Worm (Caenorhabditis elegans) whole organism, young adult: ENCODE measurements around the gene R105.5.
A peak's percentile ranks its signal among the peaks of the same experiment; 100 is the strongest.

Source experiments
- B0035.1 ChIP-seq: sonication (generic microtip); optimal IDR thresholded peaks from 2 replicates; lab custom pipeline; 2016; ENCODE audit warnings: missing genetic modification characterization, mild to moderate bottlenecking, missing compliant biosample characterization, missing genotype, missing genetic modification reagents
- B0336.3 ChIP-seq: fragments of 200-800 bp; sonication (Bioruptor generic); IDR thresholded peaks from 2 replicates; pipeline ENCODE4 v1.3.6; 2022; ENCODE audit warnings: missing genetic modification characterization, missing compliant biosample characterization
- C17E4.6 ChIP-seq: fragments of 200-800 bp; sonication (Bioruptor generic); IDR thresholded peaks from 2 replicates; pipeline ENCODE4 v1.3.6; 2022; ENCODE audit warnings: missing genetic modification reagents, missing genetic modification characterization, missing compliant biosample characterization
- F23B12.7 ChIP-seq: sonication (generic microtip); optimal IDR thresholded peaks from 2 replicates; lab custom pipeline; 2017; ENCODE audit warnings: missing genetic modification characterization, mild to moderate bottlenecking, missing compliant biosample characterization, antibody characterized with exemption, moderate library complexity; ENCODE audit not compliant: insufficient read depth
- F33H1.4 ChIP-seq: fragments of 200-800 bp; sonication (Bioruptor generic); IDR thresholded peaks from 2 replicates; pipeline ENCODE4 v1.3.6; 2022; ENCODE audit warnings: missing genetic modification reagents, missing genetic modification characterization, missing compliant biosample characterization
- F39B2.1 ChIP-seq: fragments of 200-800 bp; sonication (Bioruptor generic); IDR thresholded peaks from 2 replicates; pipeline ENCODE4 v1.3.6; 2022; ENCODE audit warnings: missing genetic modification reagents, missing genetic modification characterization, missing compliant biosample characterization
- F49E8.2 ChIP-seq: sonication (generic microtip); optimal IDR thresholded peaks from 3 replicates; lab custom pipeline; 2017; ENCODE audit warnings: missing genetic modification characterization, mild to moderate bottlenecking, missing compliant biosample characterization, antibody characterized with exemption, moderate library complexity; ENCODE audit not compliant: insufficient read depth
- K11D2.4 ChIP-seq: fragments of 200-800 bp; sonication (Bioruptor generic); IDR thresholded peaks from 2 replicates; pipeline ENCODE4 v1.3.6; 2022; ENCODE audit warnings: missing genetic modification reagents, missing genetic modification characterization, missing compliant biosample characterization
- K12H6.12 ChIP-seq: fragments of 200-800 bp; sonication (Bioruptor generic); optimal IDR thresholded peaks from 2 replicates; lab custom pipeline; 2018; ENCODE audit warnings: mild to moderate bottlenecking, missing genetic modification characterization, missing compliant biosample characterization
- Y56A3A.18 ChIP-seq: fragments of 200-800 bp; sonication (Bioruptor generic); IDR thresholded peaks from 2 replicates; pipeline ENCODE4 v1.3.6; 2022; ENCODE audit warnings: missing genetic modification reagents, missing genetic modification characterization, missing compliant biosample characterization
- ZK185.1 ChIP-seq: sonication (generic microtip); optimal IDR thresholded peaks from 2 replicates; lab custom pipeline; 2016; ENCODE audit warnings: mild to moderate bottlenecking, missing genetic modification characterization, missing compliant biosample characterization; ENCODE audit not compliant: poor library complexity, severe bottlenecking
- bed-1 ChIP-seq: fragments of 200-800 bp; sonication (Bioruptor generic); IDR thresholded peaks from 2 replicates; pipeline ENCODE4 v1.3.6; 2022; ENCODE audit warnings: missing genetic modification reagents, missing genetic modification characterization, missing compliant biosample characterization
- bed-2 ChIP-seq: fragments of 200-800 bp; sonication (Bioruptor generic); IDR thresholded peaks from 2 replicates; pipeline ENCODE4 v1.3.6; 2022; ENCODE audit warnings: missing genetic modification reagents, missing genetic modification characterization, missing compliant biosample characterization
- ccch-3 ChIP-seq: fragments of 200-800 bp; sonication (Bioruptor generic); optimal IDR thresholded peaks from 2 replicates; lab custom pipeline; 2018; ENCODE audit warnings: mild to moderate bottlenecking, missing genetic modification characterization, missing compliant biosample characterization
- dox-1 ChIP-seq: fragments of 200-800 bp; sonication (Bioruptor generic); IDR thresholded peaks from 2 replicates; pipeline ENCODE4 v1.3.6; 2022; ENCODE audit warnings: missing genetic modification reagents, missing genetic modification characterization, missing compliant biosample characterization
- dpl-1 ChIP-seq: fragments of 150-350 bp; optimal IDR thresholded peaks from 2 replicates; lab custom pipeline; 2014; ENCODE audit warnings: missing biosample characterization, missing genetic modification reagents, missing genetic modification characterization
- efl-1 ChIP-seq: fragments of 150-350 bp; optimal IDR thresholded peaks from 2 replicates; lab custom pipeline; 2014; ENCODE audit warnings: missing biosample characterization, missing genetic modification reagents, missing genetic modification characterization
- egl-18 ChIP-seq: fragments of 200-800 bp; sonication (Bioruptor generic); IDR thresholded peaks from 2 replicates; pipeline ENCODE4 v1.3.6; 2022; ENCODE audit warnings: missing genetic modification reagents, missing genetic modification characterization, missing compliant biosample characterization
- egl-44 ChIP-seq: fragments of 200-800 bp; sonication (Bioruptor generic); IDR thresholded peaks from 2 replicates; pipeline ENCODE4 v1.3.6; 2022; ENCODE audit warnings: missing genetic modification reagents, missing genetic modification characterization, missing compliant biosample characterization
- egrh-3 ChIP-seq: fragments of 200-800 bp; sonication (Bioruptor generic); IDR thresholded peaks from 2 replicates; pipeline ENCODE4 v1.3.6; 2022; ENCODE audit warnings: missing genetic modification reagents, missing genetic modification characterization, missing compliant biosample characterization
- hlh-12 ChIP-seq: sonication (generic microtip); optimal IDR thresholded peaks from 2 replicates; lab custom pipeline; 2016; ENCODE audit warnings: missing genetic modification characterization, missing compliant biosample characterization
- hlh-26 ChIP-seq: fragments of 200-800 bp; sonication (Bioruptor generic); conservative IDR thresholded peaks from 2 replicates; pipeline ENCODE4 v1.3.6; 2022; ENCODE audit warnings: missing genetic modification reagents, missing genetic modification characterization, missing compliant biosample characterization
- hmg-20 ChIP-seq: fragments of 200-800 bp; sonication (Bioruptor generic); IDR thresholded peaks from 2 replicates; pipeline ENCODE4 v1.3.6; 2022; ENCODE audit warnings: missing genetic modification reagents, missing genetic modification characterization, missing compliant biosample characterization
- let-526 ChIP-seq: fragments of 200-800 bp; sonication (Bioruptor generic); IDR thresholded peaks from 2 replicates; pipeline ENCODE4 v1.3.6; 2022; ENCODE audit warnings: missing genetic modification reagents, missing genetic modification characterization, missing compliant biosample characterization
- let-607 ChIP-seq, 2 experiments: fragments of 200-800 bp in 1 of 2; sonication (Bioruptor generic) in 1 of 2; sonication (generic microtip) in 1 of 2; optimal IDR thresholded peaks; 2 replicates each; lab custom pipeline; 2016 to 2018; ENCODE audit warnings: mild to moderate bottlenecking in 2 of 2, missing compliant biosample characterization in 2 of 2, missing genetic modification characterization in 2 of 2, moderate library complexity in 2 of 2, missing genotype in 1 of 2
- lir-1 ChIP-seq: fragments of 200-800 bp; sonication (Bioruptor generic); conservative IDR thresholded peaks from 2 replicates; pipeline ENCODE4 v1.3.6; 2022; ENCODE audit warnings: missing genetic modification reagents, missing genetic modification characterization, missing compliant biosample characterization
- mcd-1 ChIP-seq: fragments of 200-800 bp; sonication (Bioruptor generic); IDR thresholded peaks from 2 replicates; pipeline ENCODE4 v1.3.6; 2022; ENCODE audit warnings: missing genetic modification reagents, missing genetic modification characterization, missing compliant biosample characterization
- nhr-120 ChIP-seq: fragments of 200-800 bp; sonication (Bioruptor generic); IDR thresholded peaks from 2 replicates; pipeline ENCODE4 v1.3.6; 2022; ENCODE audit warnings: missing genetic modification characterization, missing compliant biosample characterization
- nhr-179 ChIP-seq: sonication (generic microtip); optimal IDR thresholded peaks from 2 replicates; lab custom pipeline; 2016; ENCODE audit warnings: mild to moderate bottlenecking, missing genetic modification characterization, missing compliant biosample characterization
- nhr-80 ChIP-seq: sonication (generic microtip); optimal IDR thresholded peaks from 2 replicates; lab custom pipeline; 2016; ENCODE audit warnings: missing genetic modification characterization, missing compliant biosample characterization
- pbrm-1 ChIP-seq: fragments of 200-800 bp; sonication (Bioruptor generic); IDR thresholded peaks from 2 replicates; pipeline ENCODE4 v1.3.6; 2022; ENCODE audit warnings: missing genetic modification reagents, missing genetic modification characterization, missing compliant biosample characterization
- sea-2 ChIP-seq: fragments of 200-800 bp; sonication (Bioruptor generic); IDR thresholded peaks from 2 replicates; pipeline ENCODE4 v1.3.6; 2022; ENCODE audit warnings: missing genetic modification characterization, missing compliant biosample characterization
- snpc-1.3 ChIP-seq: sonication (generic microtip); optimal IDR thresholded peaks from 2 replicates; lab custom pipeline; 2017; ENCODE audit warnings: missing genetic modification characterization, mild to moderate bottlenecking, missing compliant biosample characterization, antibody characterized with exemption, moderate library complexity, missing genotype, missing genetic modification reagents; ENCODE audit not compliant: insufficient read depth
- ztf-28 ChIP-seq: fragments of 200-800 bp; sonication (Bioruptor generic); IDR thresholded peaks from 2 replicates; pipeline ENCODE4 v1.3.6; 2022; ENCODE audit warnings: missing genetic modification reagents, missing genetic modification characterization, missing compliant biosample characterization

Gene R105.5

DNA sequence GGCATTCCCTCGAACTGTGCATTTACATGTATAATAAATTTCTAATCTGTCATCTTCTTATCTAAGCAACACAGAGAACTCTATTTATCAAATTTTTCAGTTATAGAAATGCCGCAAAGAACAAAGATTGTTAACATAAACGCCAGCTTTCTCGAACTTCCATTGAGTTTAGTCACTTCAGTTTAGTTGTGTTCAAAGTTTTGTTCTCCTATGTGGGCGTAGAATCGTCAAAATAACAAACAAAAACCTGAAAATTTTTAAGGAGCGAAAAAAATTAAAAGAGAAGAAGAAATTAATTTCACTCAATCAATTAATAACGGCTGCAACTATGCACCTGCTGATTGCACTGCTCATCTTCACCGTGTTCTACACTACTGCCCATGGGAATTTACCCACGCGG, at the start of gene R105.5:
Gene R105.5, plus strand, starts transcription at position 301 of the 400 bp plus-strand sequence.
- no peak for TF ChIP-seq egrh-3 (GFP tag; lab: Robert Waterston, UW)
- no peak for TF ChIP-seq nhr-120 (GFP tag; lab: Robert Waterston, UW)
- no peak for TF ChIP-seq bed-1
- no peak for TF ChIP-seq F23B12.7 (tag; lab: Kevin White, UChicago)
- no peak for TF ChIP-seq ccch-3 (GFP tag; lab: Kevin White, UChicago)
- no peak for TF ChIP-seq hmg-20 (GFP tag; lab: Robert Waterston, UW)
- no peak for TF ChIP-seq K11D2.4 (GFP tag; lab: Robert Waterston, UW)
- no peak for TF ChIP-seq K12H6.12 (tag; lab: Kevin White, UChicago)
- no peak for TF ChIP-seq dpl-1
- TF ChIP-seq F33H1.4 (GFP tag; lab: Robert Waterston, UW), result no peak
- no peak for TF ChIP-seq let-526 (GFP tag; lab: Robert Waterston, UW)

DNA sequence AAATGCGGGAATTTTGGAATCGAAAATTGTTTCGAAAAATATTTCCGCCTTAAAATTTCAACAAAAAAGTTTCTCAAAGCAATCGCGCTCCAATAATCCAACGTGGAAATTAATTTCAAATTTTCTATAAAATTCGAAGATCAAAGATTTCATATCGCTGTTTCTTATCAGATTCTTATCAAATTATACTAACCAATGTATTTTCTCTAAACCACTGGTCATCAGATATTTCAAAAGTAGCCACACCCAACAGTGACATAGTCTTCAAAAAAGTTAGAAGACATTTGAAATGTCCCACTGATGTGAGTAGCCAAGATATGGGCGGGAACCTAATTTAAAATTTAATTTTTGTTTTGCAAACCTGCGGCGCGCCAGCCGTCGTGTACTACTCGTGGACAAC, 48.6 kb upstream of the R105.5 start:
- TF ChIP-seq B0035.1 (tag; lab: Kevin White, UChicago), result no peak
- no peak for TF ChIP-seq egl-18
- no peak for TF ChIP-seq pbrm-1
- TF ChIP-seq Y56A3A.18 (GFP tag; lab: Robert Waterston, UW), result no peak
- no peak for TF ChIP-seq bed-1
- TF ChIP-seq hmg-20 (GFP tag; lab: Robert Waterston, UW), result no peak
- no peak for TF ChIP-seq lir-1 (GFP tag; lab: Robert Waterston, UW)
- TF ChIP-seq dox-1 (GFP tag; lab: Robert Waterston, UW), result no peak
- no peak for TF ChIP-seq F49E8.2
- TF ChIP-seq egl-44, result no peak
- no peak for TF ChIP-seq ztf-28
- no peak for TF ChIP-seq hlh-26 (GFP tag; lab: Robert Waterston, UW)
- no peak for TF ChIP-seq nhr-120 (GFP tag; lab: Robert Waterston, UW)
- no peak for TF ChIP-seq let-607 (tag; optimal IDR thresholded peaks at IDR 0.05; lab: Kevin White, UChicago)
- TF ChIP-seq snpc-1.3 (tag; lab: Kevin White, UChicago), result no peak

DNA sequence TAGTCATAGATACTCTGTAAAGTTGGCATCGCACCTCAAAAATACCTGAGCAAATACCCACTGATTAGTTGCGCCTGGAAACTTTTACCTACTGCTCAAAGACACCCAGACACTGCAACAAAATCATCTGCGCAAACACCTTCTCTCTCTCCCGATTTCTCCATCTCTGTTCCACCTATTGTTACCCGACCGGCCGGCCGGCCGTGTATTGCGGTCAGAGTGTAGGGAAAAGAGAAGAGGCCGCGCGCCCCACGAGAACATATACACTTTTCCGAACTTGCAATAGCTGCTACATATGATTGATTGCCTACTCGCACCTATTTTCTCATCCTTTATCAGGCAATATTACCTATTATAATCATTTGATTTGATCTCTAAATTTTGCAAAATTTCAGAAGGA, 47.7 kb upstream of the R105.5 start:
- TF ChIP-seq ZK185.1 (tag; lab: Kevin White, UChicago), result no peak
- no peak for TF ChIP-seq F39B2.1
- no peak for TF ChIP-seq bed-2 (GFP tag; lab: Robert Waterston, UW)
- TF ChIP-seq let-607 (tag; optimal IDR thresholded peaks at IDR 0.05; lab: Kevin White, UChicago), result no peak
- TF ChIP-seq nhr-179, result no peak

- no peak for TF ChIP-seq efl-1 (GFP tag; lab: Kevin White, UChicago)
- TF ChIP-seq, all 124 proteins: peak for 0
Observed at ce11 chrIV:4596824-4597223, 39.3 kb upstream of the R105.5 start, which contains the start of gene F19C7.3. Gene F19C7.3, plus strand, starts transcription at chrIV:4597124.

DNA sequence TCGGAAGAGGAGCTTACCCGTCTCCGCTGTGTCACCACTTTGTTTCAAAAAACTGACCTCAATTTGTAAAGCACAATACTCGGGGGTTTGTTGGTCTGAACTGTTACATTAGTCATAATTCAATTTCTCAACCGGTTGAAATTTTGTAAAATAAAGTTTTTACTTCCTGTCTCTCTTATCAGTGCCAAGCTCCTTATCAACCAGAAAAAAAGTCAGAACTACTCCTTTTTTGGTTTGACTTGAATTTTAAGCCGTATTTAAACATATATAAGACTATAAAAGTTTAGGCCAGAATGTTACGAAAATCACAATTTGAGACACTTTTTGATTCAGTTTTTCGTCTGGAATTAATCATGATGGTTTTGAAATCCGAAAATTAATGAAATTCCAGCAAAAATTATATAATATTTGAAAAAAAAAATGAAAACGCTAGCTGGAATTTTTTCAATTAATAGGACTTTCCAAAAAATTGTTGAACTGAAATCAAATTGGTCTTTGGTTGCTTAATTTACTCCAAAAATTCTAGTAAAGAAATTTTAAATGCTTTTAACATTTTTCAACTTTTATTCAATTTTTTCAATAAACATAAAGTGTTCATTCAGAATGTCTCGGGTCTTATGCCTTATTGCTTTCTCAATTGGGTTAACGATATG, 36.6 kb upstream of the R105.5 start, which contains the start of gene F19C7.2:
Gene F19C7.2, plus strand, starts transcription at position 603 of the 653 bp plus-strand sequence.
- TF ChIP-seq nhr-80 (tag; lab: Kevin White, UChicago), result peak; percentile 20
- TF ChIP-seq nhr-179, result no peak
- TF ChIP-seq hlh-12, result no peak
- no peak for TF ChIP-seq mcd-1 (GFP tag; lab: Robert Waterston, UW)
- no peak for TF ChIP-seq sea-2
- no peak for TF ChIP-seq B0336.3 (GFP tag; lab: Robert Waterston, UW)
- no peak for TF ChIP-seq C17E4.6 (GFP tag; lab: Robert Waterston, UW)
- TF ChIP-seq F23B12.7 (tag; lab: Kevin White, UChicago), result no peak
